Fruit fly (Drosophila melanogaster) whole organism, embryonic: Measurements from ENCODE around the gene MBD-like.

Experiments
- CG10431 ChIP-seq: fragments of 200-800 bp; sonication (Bioruptor generic); optimal IDR thresholded peaks from 3 replicates; lab custom pipeline; 2018; ENCODE audit warnings: missing biosample characterization, mild to moderate bottlenecking, missing genetic modification characterization
- CG11093 ChIP-seq: fragments of 200-800 bp; sonication (Bioruptor generic); IDR thresholded peaks from 3 replicates; pipeline ENCODE4 v1.3.6; 2022; ENCODE audit warnings: missing biosample characterization, missing genetic modification characterization
- CG11456 ChIP-seq: fragments of 200-800 bp; sonication (Bioruptor generic); IDR thresholded peaks from 3 replicates; pipeline ENCODE4 v1.3.6; 2022; ENCODE audit warnings: missing biosample characterization, missing genetic modification characterization
- CG12155 ChIP-seq: fragments of 200-800 bp; sonication (Bioruptor generic); optimal IDR thresholded peaks from 3 replicates; lab custom pipeline; 2016; ENCODE audit warnings: missing biosample characterization, missing genetic modification characterization
- CG12299 ChIP-seq: fragments of 200-800 bp; sonication (Bioruptor generic); optimal IDR thresholded peaks from 2 replicates; lab custom pipeline; 2018; ENCODE audit warnings: missing biosample characterization, mild to moderate bottlenecking, missing genetic modification characterization
- CG13775 ChIP-seq: fragments of 200-800 bp; sonication (Bioruptor generic); optimal IDR thresholded peaks from 3 replicates; lab custom pipeline; 2017; ENCODE audit warnings: missing biosample characterization, mild to moderate bottlenecking, missing genetic modification characterization
- CG14965 ChIP-seq: fragments of 200-800 bp; sonication (Bioruptor generic); optimal IDR thresholded peaks from 2 replicates; lab custom pipeline; 2016; ENCODE audit warnings: missing biosample characterization, missing genetic modification characterization, borderline replicate concordance
- CG15073 ChIP-seq: fragments of 200-800 bp; sonication (Bioruptor generic); optimal IDR thresholded peaks from 2 replicates; lab custom pipeline; 2016; ENCODE audit warnings: missing biosample characterization, missing genetic modification characterization
- CG17359 ChIP-seq: fragments of 200-800 bp; sonication (Bioruptor generic); optimal IDR thresholded peaks from 3 replicates; lab custom pipeline; 2018; ENCODE audit warnings: missing biosample characterization, mild to moderate bottlenecking, missing genetic modification characterization, moderate library complexity
- CG2116 ChIP-seq: fragments of 200-800 bp; sonication (Bioruptor generic); optimal IDR thresholded peaks from 3 replicates; lab custom pipeline; 2018; ENCODE audit warnings: missing biosample characterization, mild to moderate bottlenecking, missing genetic modification characterization
- CG34224 ChIP-seq: fragments of 200-800 bp; sonication (Bioruptor generic); IDR thresholded peaks from 3 replicates; pipeline ENCODE4 v1.3.6; 2022; ENCODE audit warnings: missing biosample characterization, missing genetic modification characterization; ENCODE audit not compliant: partially characterized antibody
- CG34422 ChIP-seq: fragments of 200-800 bp; sonication (Bioruptor generic); IDR thresholded peaks from 3 replicates; pipeline ENCODE4 v1.3.6; 2022; ENCODE audit warnings: missing biosample characterization, missing genetic modification characterization
- CG4328 ChIP-seq: fragments of 200-800 bp; sonication (Bioruptor generic); optimal IDR thresholded peaks from 3 replicates; lab custom pipeline; 2017; ENCODE audit warnings: missing biosample characterization, missing genetic modification reagents, missing genetic modification characterization
- CG43689 ChIP-seq: fragments of 200-800 bp; sonication (Bioruptor generic); IDR thresholded peaks from 2 replicates; pipeline ENCODE4 v1.3.6; 2022; ENCODE audit warnings: missing biosample characterization, missing genetic modification characterization
- CG4404 ChIP-seq: fragments of 200-800 bp; sonication (Bioruptor generic); IDR thresholded peaks from 2 replicates; pipeline ENCODE4 v1.3.6; 2022; ENCODE audit warnings: missing biosample characterization, missing genetic modification characterization
- CG7556 ChIP-seq: fragments of 200-800 bp; sonication (Bioruptor generic); optimal IDR thresholded peaks from 2 replicates; lab custom pipeline; 2017; ENCODE audit warnings: missing biosample characterization, mild to moderate bottlenecking, missing genetic modification characterization
- CG8924 ChIP-seq: fragments of 200-800 bp; optimal IDR thresholded peaks from 3 replicates; lab custom pipeline; 2019; ENCODE audit warnings: missing biosample characterization, mild to moderate bottlenecking, missing genetic modification characterization, moderate library complexity
- CG9215 ChIP-seq: fragments of 200-800 bp; sonication (Bioruptor generic); IDR thresholded peaks from 2 replicates; pipeline ENCODE4 v1.3.6; 2022; ENCODE audit warnings: missing biosample characterization, missing genetic modification characterization
- CG9932 ChIP-seq: fragments of 200-800 bp; sonication (Bioruptor generic); IDR thresholded peaks from 2 replicates; pipeline ENCODE4 v1.3.6; 2022; ENCODE audit warnings: missing biosample characterization, missing genetic modification characterization
- Chrac-16 ChIP-seq: fragments of 200-800 bp; sonication (Bioruptor generic); optimal IDR thresholded peaks from 3 replicates; lab custom pipeline; 2016; ENCODE audit warnings: missing biosample characterization, missing genetic modification characterization
- D19A ChIP-seq: fragments of 200-800 bp; optimal IDR thresholded peaks from 3 replicates; lab custom pipeline; 2019; ENCODE audit warnings: missing biosample characterization, mild to moderate bottlenecking, missing genetic modification characterization, moderate library complexity
- Dll ChIP-seq: fragments of 200-800 bp; sonication (Bioruptor generic); IDR thresholded peaks from 4 replicates; pipeline ENCODE4 v1.3.6; 2022; ENCODE audit warnings: missing biosample characterization, missing genetic modification characterization; ENCODE audit not compliant: partially characterized antibody
- HLH3B ChIP-seq: fragments of 200-800 bp; sonication (Bioruptor generic); IDR thresholded peaks from 2 replicates; pipeline ENCODE4 v1.3.6; 2022; ENCODE audit warnings: missing biosample characterization, missing genetic modification characterization
- Hr51 ChIP-seq, 2 experiments: fragments of 200-800 bp; sonication (Bioruptor generic); optimal IDR thresholded peaks; 2 replicates in 1 of 2; 3 replicates in 1 of 2; lab custom pipeline; 2016 to 2018; ENCODE audit warnings: missing biosample characterization in 2 of 2, missing genetic modification characterization in 2 of 2, mild to moderate bottlenecking in 1 of 2, moderate library complexity in 1 of 2
- MBD-R2 ChIP-seq: fragments of 200-800 bp; sonication (Bioruptor generic); IDR thresholded peaks from 2 replicates; pipeline ENCODE4 v1.3.6; 2022; ENCODE audit warnings: missing biosample characterization, missing genetic modification characterization
- MESR4 ChIP-seq: fragments of 200-800 bp; sonication (Bioruptor generic); optimal IDR thresholded peaks from 2 replicates; lab custom pipeline; 2018; ENCODE audit warnings: missing biosample characterization, mild to moderate bottlenecking, missing genetic modification characterization, moderate library complexity
- Stat92E ChIP-seq, 3 experiments: fragments of >200 bp in 2 of 3; fragments of 200-800 bp in 1 of 3; sonication (Bioruptor generic) in 1 of 3; optimal IDR thresholded peaks; 2 replicates each; lab custom pipeline; 2017 to 2019; ENCODE audit warnings: missing biosample characterization in 3 of 3, missing genetic modification characterization in 3 of 3, mild to moderate bottlenecking in 1 of 3, moderate library complexity in 1 of 3
- aop ChIP-seq: fragments of 200-800 bp; sonication (Bioruptor generic); IDR thresholded peaks from 2 replicates; pipeline ENCODE4 v1.3.6; 2022; ENCODE audit warnings: missing biosample characterization, missing genetic modification characterization
- caup ChIP-seq: fragments of 200-800 bp; sonication (Bioruptor generic); optimal IDR thresholded peaks from 3 replicates; lab custom pipeline; 2017; ENCODE audit warnings: missing biosample characterization, mild to moderate bottlenecking, missing genetic modification characterization, moderate library complexity; ENCODE audit not compliant: severe bottlenecking
- dmrt99B ChIP-seq: fragments of 200-800 bp; sonication (Bioruptor generic); optimal IDR thresholded peaks from 2 replicates; lab custom pipeline; 2018; ENCODE audit warnings: missing biosample characterization, mild to moderate bottlenecking, missing genetic modification characterization, moderate library complexity
- ewg ChIP-seq: fragments of 200-800 bp; sonication (Bioruptor generic); optimal IDR thresholded peaks from 3 replicates; lab custom pipeline; 2017; ENCODE audit warnings: mild to moderate bottlenecking, missing biosample characterization, missing genetic modification reagents, missing genetic modification characterization
- ftz-f1 ChIP-seq: fragments of 200-800 bp; sonication (Bioruptor generic); optimal IDR thresholded peaks from 2 replicates; lab custom pipeline; 2016; ENCODE audit warnings: missing biosample characterization, missing genetic modification characterization
- gcm ChIP-seq: fragments of 200-800 bp; sonication (Bioruptor generic); optimal IDR thresholded peaks from 2 replicates; lab custom pipeline; 2019; ENCODE audit warnings: missing biosample characterization, mild to moderate bottlenecking, missing genetic modification characterization, moderate library complexity
- grau ChIP-seq: fragments of 200-800 bp; optimal IDR thresholded peaks from 3 replicates; lab custom pipeline; 2019; ENCODE audit warnings: missing biosample characterization, mild to moderate bottlenecking, missing genetic modification characterization, moderate library complexity
- her ChIP-seq: fragments of 200-800 bp; sonication (Bioruptor generic); optimal IDR thresholded peaks from 2 replicates; lab custom pipeline; 2016; ENCODE audit warnings: missing biosample characterization, missing genetic modification characterization
- jigr1 ChIP-seq: fragments of 200-800 bp; sonication (Bioruptor generic); IDR thresholded peaks from 3 replicates; pipeline ENCODE4 v1.3.6; 2022; ENCODE audit warnings: missing biosample characterization, missing genetic modification characterization
- nmo ChIP-seq: fragments of 200-800 bp; sonication (Bioruptor generic); optimal IDR thresholded peaks from 2 replicates; lab custom pipeline; 2018; ENCODE audit warnings: missing biosample characterization, mild to moderate bottlenecking, missing genetic modification characterization, moderate library complexity
- peb ChIP-seq: fragments of 200-800 bp; sonication (Bioruptor generic); IDR thresholded peaks from 2 replicates; pipeline ENCODE4 v1.3.6; 2022; ENCODE audit warnings: missing biosample characterization, missing genetic modification characterization
- pzg ChIP-seq: fragments of 200-800 bp; sonication (Bioruptor generic); optimal IDR thresholded peaks from 3 replicates; lab custom pipeline; 2018; ENCODE audit warnings: missing biosample characterization, mild to moderate bottlenecking, missing genetic modification characterization, moderate library complexity
- ranshi ChIP-seq: fragments of 200-800 bp; sonication (Bioruptor generic); IDR thresholded peaks from 2 replicates; pipeline ENCODE4 v1.3.6; 2022; ENCODE audit warnings: missing biosample characterization, missing genetic modification characterization
- repo ChIP-seq: fragments of 200-800 bp; sonication (Bioruptor generic); optimal IDR thresholded peaks from 2 replicates; lab custom pipeline; 2016; ENCODE audit warnings: missing biosample characterization, missing genetic modification characterization
- sens ChIP-seq: fragments of 200-800 bp; sonication (Bioruptor generic); peaks from one replicate; lab custom pipeline; 2016; ENCODE audit warnings: missing biosample characterization, missing genetic modification characterization
- sna ChIP-seq: fragments of 200-800 bp; sonication (Bioruptor generic); IDR thresholded peaks from 2 replicates; pipeline ENCODE4 v1.3.6; 2022; ENCODE audit warnings: missing biosample characterization, missing genetic modification characterization; ENCODE audit not compliant: partially characterized antibody
- ssp ChIP-seq: fragments of 200-800 bp; sonication (Bioruptor generic); IDR thresholded peaks from 2 replicates; pipeline ENCODE4 v1.3.6; 2022; ENCODE audit warnings: missing biosample characterization, missing genetic modification characterization
- tin ChIP-seq: fragments of 200-800 bp; sonication (Bioruptor generic); optimal IDR thresholded peaks from 3 replicates; lab custom pipeline; 2016; ENCODE audit warnings: missing biosample characterization, missing genetic modification characterization
- toy ChIP-seq: fragments of 200-800 bp; sonication (Bioruptor generic); IDR thresholded peaks from 2 replicates; pipeline ENCODE4 v1.3.6; 2022; ENCODE audit warnings: missing biosample characterization, missing genetic modification characterization
- tup ChIP-seq: fragments of 200-800 bp; sonication (Bioruptor generic); optimal IDR thresholded peaks from 2 replicates; lab custom pipeline; 2016; ENCODE audit warnings: missing biosample characterization, mild to moderate bottlenecking, missing genetic modification characterization, moderate library complexity
- usp ChIP-seq: fragments of >200 bp; optimal IDR thresholded peaks from 2 replicates; lab custom pipeline; 2017; ENCODE audit warnings: missing biosample characterization, missing genetic modification characterization
- yki ChIP-seq: fragments of >200 bp; optimal IDR thresholded peaks from 3 replicates; lab custom pipeline; 2018

MBD-like gene

dm6 chr3R:9563240-9563992, 3.9 kb downstream of the MBD-like start, which contains the start of the genes CG9393 and Vps45 (continued):
- TF ChIP-seq caup (GFP tag; lab: Kevin White, UChicago) (peak; percentile 43), HLH3B (GFP tag; lab: Robert Waterston, UW) (no peak; the same call in 1 of the 2 replicates), ssp (peak; percentile 55), Dll (GFP tag; lab: Robert Waterston, UW) (peak; percentile 95), CG17359 (tag; lab: Kevin White, UChicago) (peak; percentile 41), CG11456 (no peak), CG34224 (GFP tag; lab: Robert Waterston, UW) (peak; percentile 91), yki (no peak), CG8924 (tag; lab: Kevin White, UChicago) (peak; percentile 68), pzg (GFP tag; lab: Kevin White, UChicago) (peak; percentile 80), MBD-R2 (GFP tag; lab: Robert Waterston, UW) (peak; percentile 73), CG43689 (GFP tag; lab: Robert Waterston, UW) (no peak), CG10431 (GFP tag; lab: Kevin White, UChicago) (no peak), usp (GFP tag; lab: Kevin White, UChicago) (no peak), CG4328 (peak; percentile 16), Hr51 (GFP tag; optimal IDR thresholded peaks at IDR 0.05; lab: Kevin White, UChicago) (peak in 1 of 2 experiments; percentile 78), peb (GFP tag; lab: Robert Waterston, UW) (no peak), CG12299 (tag; lab: Kevin White, UChicago) (no peak), nmo (GFP tag; lab: Kevin White, UChicago) (peak; percentile 86), tin (GFP tag; lab: Kevin White, UChicago) (peak; percentile 70), toy (GFP tag; lab: Robert Waterston, UW) (no peak), Stat92E (GFP tag; optimal IDR thresholded peaks at IDR 0.05; lab: Kevin White, UChicago) (no peak), CG11093 (GFP tag; lab: Robert Waterston, UW) (no peak), CG9932 (GFP tag; lab: Robert Waterston, UW) (peak; percentile 84), CG12155 (GFP tag; lab: Kevin White, UChicago) (peak; percentile 63), her (GFP tag; lab: Kevin White, UChicago) (no peak), CG2116 (peak; percentile 95), CG4404 (no peak; the same call in none of the 2 replicates), sna (GFP tag; lab: Robert Waterston, UW) (peak; percentile 90), dmrt99B (tag; lab: Kevin White, UChicago) (no peak), ftz-f1 (GFP tag; lab: Kevin White, UChicago) (no peak), CG9215 (GFP tag; lab: Robert Waterston, UW) (peak; percentile 63), Chrac-16 (peak; percentile 63), CG14965 (GFP tag; lab: Kevin White, UChicago) (no peak), tup (GFP tag; lab: Kevin White, UChicago) (peak; percentile 25), gcm (GFP tag; lab: Kevin White, UChicago) (no peak), CG34422 (no peak; the same call in 2 of the 3 replicates), jigr1 (GFP tag; lab: Robert Waterston, UW) (no peak), MESR4 (GFP tag; lab: Kevin White, UChicago) (peak; percentile 34), sens (GFP tag; lab: Kevin White, UChicago) (peak; percentile 94), ewg (peak; percentile 38), CG15073 (no peak), repo (GFP tag; lab: Kevin White, UChicago) (no peak), grau (peak; percentile 66), aop (GFP tag; lab: Robert Waterston, UW) (no peak), ranshi (peak; percentile 36; the same call in 1 of the 2 replicates), D19A (no peak), CG13775 (GFP tag; lab: Kevin White, UChicago) (peak; percentile 68), CG7556 (GFP tag; lab: Kevin White, UChicago) (peak; percentile 50)
